Fruit fly (Drosophila melanogaster): ENCODE measurements around the gene wts.

wts gene

DNA sequence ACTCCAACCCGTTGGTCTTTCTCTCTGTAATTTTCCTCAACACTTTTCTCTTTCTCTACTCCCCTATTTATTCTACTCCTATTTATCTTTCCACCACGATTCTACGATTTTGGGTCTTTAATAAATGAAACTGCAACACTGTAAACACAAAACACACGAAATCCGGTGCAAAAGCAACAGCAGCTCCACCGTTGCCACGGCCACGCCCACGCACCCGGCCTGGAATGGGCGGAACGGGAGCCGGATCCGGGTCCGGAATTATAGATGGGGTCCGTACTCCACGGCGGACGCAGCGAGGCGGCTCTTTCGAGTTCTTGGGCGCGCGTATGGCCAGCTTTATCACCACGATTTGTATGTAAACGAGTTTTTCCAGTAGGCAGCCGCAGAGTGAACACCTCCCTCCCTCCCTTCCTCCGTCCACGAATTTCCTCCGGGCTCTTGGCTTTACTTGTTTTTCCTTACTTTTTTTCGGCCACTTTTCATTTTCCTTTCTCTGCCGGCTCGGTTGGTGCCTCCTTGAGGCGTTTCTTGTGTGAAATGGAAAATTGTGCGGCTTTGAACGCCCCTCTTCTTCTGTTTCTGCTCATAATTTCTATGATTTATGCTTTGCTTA is 14.4 kb upstream of the wts start:
- no peak for TF ChIP-seq CG17801 (GFP tag; optimal IDR thresholded peaks at IDR 0.05; ENCODE audit: partially characterized antibody)

DNA sequence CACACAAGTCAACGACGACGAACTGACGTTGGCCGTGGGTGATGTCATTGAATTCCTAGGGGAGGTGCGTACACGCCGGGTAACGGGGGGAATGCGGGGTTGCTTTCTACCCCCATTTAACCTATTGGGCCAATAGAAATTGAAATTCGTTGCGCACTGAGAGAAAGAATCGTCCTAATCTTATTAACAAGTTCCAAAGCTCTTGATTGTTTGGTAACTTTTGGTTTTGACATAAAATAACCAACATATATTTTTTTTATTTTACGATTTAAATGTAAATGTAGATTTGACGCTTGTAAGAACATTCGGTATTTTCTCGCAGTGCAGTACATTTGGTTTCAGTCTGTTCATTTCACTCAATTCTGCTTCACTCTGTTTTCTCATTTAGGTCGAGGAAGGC is 10.8 kb upstream of the wts start:
- TF ChIP-seq CG17801 (GFP tag; optimal IDR thresholded peaks at IDR 0.05; ENCODE audit: partially characterized antibody) = peak; percentile 38

DNA sequence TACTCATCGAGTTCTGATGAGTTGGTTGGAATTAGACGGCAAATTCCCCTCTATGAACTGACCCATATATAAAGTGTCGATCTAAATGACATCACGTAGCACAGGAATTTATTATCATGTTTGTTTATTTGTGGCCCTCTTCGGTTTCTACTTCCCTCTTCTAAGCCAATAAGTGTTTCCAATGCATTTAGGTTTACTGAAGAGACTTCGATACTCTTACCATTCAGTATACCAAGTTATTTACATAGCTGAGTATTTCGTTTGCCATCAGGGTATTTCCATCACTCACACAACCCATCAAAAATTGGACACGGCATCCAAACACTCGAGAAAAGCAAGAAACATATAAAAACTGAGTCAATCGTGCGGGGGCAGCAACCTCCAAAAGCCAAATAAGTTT is 9.8 kb upstream of the wts start:
- no peak for TF ChIP-seq CG17801 (GFP tag; optimal IDR thresholded peaks at IDR 0.05; ENCODE audit: partially characterized antibody)

DNA sequence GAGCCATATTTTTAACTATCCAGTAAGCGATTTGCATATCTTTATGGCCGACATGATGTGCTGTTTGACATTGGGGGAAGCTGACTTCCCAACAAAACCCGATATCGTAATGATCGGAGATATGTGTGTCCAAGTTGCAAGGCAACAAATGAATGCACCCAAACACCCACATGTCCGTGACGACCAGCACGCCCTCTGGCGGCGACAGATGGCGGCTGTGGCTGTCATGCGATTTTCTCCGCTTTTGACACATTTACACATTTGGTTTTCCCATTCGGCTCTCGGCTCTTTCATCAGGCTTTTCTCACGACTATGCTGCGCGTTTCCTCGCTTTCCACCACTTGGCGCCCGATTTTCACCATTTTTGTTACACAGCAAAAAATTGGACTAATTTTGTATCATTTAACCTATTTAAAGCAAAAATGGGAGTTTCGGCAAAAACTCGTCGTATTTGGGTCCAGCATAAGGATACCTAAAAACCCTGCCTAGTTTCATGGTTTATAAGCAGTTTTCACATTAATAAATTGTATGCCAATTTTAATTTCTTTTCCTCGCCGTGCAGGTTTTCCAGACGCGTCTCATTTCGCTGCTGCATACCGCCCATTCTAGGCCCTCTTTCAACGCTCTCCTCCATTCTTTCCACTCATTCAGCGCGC is 8.3 kb upstream of the wts start:
- no peak for TF ChIP-seq CG17801 (GFP tag; optimal IDR thresholded peaks at IDR 0.05; ENCODE audit: partially characterized antibody)

DNA sequence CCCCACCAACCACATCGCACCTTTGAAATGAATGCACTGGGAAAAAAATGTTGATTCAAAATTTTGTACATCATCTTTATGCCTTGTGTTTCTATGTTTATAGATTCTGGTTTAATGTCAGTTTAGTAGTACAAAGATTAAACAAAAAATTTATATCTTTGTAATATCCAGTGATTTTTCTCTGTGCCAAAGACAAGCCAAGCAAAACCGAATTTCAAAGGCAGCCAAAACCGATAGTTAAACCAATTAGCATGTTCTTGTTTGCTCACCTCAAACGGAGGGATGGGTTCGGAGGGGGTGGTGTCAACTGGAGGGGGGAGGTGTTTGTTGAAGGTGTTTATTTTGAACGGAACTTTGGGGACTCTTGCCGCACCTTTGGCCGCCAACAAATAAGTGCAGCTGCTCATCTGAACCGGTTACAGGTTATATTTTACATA is 7.5 kb upstream of the wts start:
- TF ChIP-seq CG17801 (GFP tag; optimal IDR thresholded peaks at IDR 0.05; ENCODE audit: partially characterized antibody) = no peak

DNA sequence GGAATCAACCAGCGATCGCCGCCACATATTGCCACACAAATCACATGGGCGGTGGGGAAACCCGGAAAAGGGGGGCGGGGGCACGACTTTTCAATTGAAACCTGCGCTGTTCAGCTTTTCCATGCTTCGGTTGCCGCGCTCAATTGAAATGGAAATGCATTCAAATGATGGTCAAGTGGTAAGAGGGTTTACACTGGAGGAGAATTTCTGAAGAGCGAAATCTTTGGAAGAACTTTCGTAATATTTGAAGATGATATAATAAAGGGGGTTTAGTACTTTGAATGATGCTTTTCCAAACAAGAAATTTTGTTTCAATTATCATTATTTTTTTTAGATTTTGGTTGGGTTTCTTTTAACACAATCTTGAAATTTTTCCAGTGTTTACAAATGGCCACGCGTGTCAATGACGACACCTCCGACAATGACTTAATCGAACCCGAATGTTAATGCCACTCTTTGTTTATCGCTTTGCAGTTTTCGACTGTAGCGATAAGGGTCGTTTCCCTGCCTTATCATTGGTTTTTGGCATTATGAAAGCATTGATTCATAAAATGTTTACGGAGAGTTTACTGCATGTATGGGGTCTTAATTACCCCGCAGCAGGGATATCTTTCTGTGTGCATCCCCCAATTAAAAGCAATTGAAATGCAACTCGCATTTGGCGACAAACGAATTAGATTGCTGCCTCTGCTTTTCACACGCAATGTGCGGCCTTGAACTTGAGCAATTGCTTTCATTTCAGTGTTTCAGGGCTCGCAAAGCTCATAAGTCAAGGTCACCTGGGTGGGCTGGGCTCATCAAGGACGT is 6.2 kb upstream of the wts start:
- no peak for TF ChIP-seq CG17801 (GFP tag; optimal IDR thresholded peaks at IDR 0.05; ENCODE audit: partially characterized antibody)

DNA sequence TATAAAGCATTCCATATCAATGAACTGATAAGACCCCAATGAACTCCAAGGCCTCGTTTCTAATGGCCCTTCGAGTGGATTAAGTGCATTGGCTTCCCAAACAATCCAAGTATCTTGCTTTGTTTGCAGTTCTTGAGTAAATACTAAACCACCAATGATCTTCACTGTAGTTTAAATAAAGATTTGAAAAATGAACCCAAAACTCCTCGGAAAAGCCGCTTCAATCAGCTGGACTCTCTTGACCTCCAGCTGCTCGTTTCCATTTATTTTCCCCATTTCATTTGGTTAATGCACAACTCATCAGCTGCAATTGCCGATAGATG is 5.6 kb upstream of the wts start:
- TF ChIP-seq CG17801 (GFP tag; optimal IDR thresholded peaks at IDR 0.05; ENCODE audit: partially characterized antibody) = no peak

DNA sequence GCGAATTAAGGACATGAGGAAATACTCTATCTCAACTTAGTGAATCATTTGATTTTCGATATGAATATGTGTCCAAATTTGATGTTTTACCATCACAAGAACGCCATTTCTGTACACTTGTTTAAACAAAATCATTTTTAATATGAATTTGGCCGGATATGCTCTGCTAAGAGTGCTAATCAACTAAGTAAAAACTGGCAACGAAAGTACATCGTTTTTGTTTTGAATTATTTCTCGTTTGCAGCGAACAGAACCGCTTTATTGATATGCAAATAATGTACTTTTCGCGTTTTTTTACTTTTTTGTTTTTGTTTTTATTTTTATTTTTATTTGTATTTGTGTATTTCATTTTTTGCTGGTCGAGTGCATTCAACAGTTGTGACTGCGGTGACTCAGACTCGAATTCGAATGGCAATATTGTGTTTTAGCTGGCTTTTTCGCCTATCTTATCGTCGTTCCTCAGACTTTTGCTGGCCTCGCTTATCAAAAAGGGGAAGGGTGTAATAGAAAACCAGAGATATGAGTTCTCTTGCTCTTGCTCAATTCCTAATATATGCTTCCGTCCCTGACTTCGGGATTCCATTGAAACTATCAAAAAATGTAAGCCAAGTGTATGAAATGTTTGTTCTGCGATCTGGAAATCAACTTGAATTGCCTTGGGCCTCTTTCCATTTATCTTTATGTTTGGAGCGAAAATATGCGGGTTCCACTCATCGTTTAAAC is 5.0 kb upstream of the wts start:
- peak; percentile 83 for TF ChIP-seq CG17801 (GFP tag; optimal IDR thresholded peaks at IDR 0.05; ENCODE audit: partially characterized antibody)

DNA sequence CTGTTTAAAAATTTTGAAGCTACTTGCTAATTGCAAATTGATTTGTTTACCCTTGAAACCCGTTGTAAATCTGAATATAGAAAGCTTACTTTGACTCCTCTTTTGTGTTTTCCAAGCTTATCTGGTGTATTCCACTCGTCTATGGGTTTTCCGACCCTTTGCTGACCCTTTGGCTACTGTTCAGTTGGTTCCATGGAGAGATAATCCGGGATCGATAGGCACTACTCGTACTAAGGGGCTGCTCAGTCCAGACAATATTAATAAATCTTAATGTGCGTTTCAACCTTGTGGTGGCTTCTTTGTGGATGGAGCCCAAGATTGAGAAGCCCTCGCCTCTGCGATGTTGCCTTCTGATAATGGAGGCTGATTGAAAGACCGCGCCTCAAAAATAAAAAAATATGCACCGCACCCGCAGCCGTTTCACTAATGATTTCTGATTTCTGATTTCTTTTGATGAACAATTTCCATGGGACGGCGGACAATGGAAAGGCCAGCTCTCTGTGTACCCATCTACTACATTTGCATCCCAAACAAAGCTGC is 3.9 kb upstream of the wts start:
- TF ChIP-seq CG17801 (GFP tag; optimal IDR thresholded peaks at IDR 0.05; ENCODE audit: partially characterized antibody) = no peak

DNA sequence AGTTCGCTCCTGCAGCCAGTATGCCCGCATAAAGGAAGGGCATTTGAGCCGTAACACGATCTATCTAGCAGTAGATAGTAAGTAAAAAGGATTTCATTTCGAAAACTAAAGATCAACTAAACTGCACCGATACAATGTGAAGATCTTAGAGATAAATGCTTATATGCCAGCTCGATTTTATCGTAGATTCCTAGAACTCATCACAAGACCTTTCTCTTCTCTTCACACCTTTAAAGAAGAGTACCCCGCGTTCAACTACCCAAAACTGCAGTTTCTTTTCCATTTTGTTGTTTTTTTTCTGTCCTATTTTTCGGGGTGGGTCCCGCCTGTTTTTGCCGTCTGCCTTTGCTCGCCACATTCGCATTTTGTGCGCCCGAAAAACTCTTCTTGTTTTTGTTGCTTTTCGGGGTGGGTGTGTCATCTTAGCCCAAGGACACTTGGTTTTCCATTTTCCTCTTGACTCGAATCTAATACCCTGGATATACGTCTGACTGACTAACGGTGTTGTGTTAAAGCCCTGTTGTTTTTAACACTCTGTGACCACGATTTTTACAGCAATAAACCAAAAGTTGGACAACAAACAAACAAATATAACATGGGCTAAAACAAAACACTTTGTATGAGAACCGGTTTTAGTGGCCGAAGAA is 3.0 kb upstream of the wts start:
- TF ChIP-seq CG17801 (GFP tag; optimal IDR thresholded peaks at IDR 0.05; ENCODE audit: partially characterized antibody) = no peak

DNA sequence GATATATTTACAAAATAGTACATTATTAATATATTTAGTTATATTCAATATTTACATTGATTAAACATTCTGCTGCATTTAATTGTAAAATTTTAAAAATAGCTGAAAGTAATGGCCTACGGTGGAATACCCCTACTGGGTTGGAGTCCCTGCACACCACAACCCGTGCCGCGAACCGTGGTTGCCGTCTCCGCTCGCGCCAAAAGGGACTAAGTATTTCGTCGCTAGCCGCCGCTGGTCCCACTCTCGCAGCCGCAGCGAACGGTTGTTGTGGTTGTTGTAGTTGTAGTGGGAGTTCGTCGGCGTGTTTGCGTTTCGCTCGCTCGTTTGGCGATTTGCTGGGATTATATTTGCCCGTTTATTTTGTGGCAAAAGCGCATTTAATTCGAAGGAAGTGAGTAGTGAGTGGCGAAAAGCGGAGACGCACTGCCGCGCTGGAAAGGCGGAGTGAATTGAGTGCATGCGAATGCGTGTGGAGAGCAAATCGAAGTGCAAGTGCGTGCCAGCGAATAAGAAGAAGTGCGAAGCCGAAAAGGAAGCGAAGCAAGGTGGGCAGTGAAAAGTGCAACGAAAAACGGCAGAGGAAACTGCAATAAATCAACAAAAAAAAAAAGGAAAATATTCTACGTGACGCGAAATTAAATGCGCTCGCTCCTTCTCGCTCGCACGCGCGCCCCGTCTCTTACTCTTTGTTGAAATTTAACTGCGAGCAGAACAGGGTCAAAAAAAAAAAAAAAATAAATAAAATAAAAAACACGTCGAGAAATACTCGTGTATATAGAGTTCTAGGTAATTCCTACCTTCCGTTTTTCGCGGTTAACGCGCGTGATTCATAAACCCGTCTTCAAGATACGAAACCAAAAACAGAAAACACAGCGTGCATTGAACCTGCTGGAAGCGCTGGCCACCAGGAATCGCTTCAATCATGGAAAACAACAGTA is 2.2 kb upstream of the wts start, which contains the start of gene cindr:
Gene cindr, plus strand, starts transcription at position 272 of the 941 bp plus-strand sequence.
- TF ChIP-seq CG17801 (GFP tag; optimal IDR thresholded peaks at IDR 0.05; ENCODE audit: partially characterized antibody) = peak; percentile 70

DNA sequence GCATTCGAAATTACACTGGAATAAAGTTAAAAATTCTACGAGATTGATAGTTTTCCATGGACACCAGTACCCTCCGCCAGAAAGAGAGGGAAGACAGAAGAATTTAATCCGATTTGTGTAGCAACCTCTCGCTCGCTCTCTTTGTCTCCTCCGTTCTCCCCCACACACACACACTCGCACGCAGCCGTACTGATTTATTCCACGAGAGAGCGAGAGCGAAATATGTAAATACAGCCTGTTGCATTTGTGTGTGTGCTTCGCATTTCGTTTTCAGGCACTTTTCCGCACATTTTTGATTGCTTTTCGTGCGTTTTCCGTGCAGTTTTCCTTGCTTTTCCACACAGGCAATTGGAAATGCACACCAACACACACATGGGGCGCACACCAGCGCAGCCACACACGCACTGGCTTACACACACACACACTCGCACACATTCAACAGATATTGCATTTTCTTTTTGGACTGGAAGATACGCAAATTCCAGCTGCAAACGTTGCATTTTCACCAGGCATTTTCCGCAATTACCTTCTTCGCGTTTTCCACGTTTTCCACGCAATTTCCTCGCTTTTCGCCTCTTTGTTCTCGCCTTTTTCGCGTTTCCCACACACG is 552 bp downstream of the wts start:
- TF ChIP-seq CG17801 (GFP tag; optimal IDR thresholded peaks at IDR 0.05; ENCODE audit: partially characterized antibody) = no peak

DNA sequence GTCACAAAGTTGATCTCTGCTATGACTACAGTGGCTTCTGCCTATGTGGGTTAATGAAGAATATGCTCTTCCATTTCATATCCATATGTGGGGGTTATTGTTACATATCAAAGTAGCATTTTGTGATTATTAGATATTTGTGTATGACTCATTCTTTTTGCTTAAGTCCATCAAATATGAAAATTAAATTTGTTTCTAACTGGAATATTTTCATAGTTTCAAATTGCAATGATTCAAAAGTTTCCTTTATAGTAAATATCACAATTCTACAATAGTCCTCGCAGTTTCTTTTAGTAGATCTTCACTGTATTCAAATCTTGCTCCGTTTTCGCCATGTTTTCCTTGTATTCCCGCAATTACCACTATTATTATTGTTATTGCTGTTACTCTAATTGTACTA is 1.2 kb downstream of the wts start:
- TF ChIP-seq CG17801 (GFP tag; optimal IDR thresholded peaks at IDR 0.05; ENCODE audit: partially characterized antibody) = peak; percentile 17

Data from ovary, adult (tissue).